Worm (Caenorhabditis elegans): ENCODE results near the gene grl-30.

DNA sequence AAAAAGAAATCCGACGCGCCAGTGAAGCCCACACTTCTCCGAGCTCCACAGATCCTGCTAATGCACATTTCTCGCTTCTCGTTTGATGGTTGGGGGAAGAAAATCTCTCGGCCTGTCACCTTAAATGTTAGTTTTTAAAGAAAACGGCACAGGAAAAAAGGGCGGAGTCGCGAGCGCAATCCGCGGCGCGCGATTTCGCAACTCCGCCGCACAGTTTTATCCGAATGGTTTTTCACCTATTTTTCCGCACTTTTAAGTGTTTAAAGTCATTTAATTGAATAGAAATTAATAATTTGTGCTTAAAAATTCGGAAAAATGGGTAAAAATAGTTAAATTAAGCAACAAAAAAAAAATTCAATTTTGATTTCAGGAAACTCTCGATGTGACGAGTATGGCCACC is 31.5 kb downstream of the grl-30 start:
- TF ChIP-seq ama-1 (optimal IDR thresholded peaks at IDR 0.05) (no peak), flt-1 (GFP tag; IDR thresholded peaks at IDR 0.05) (no peak; the same call in 1 of the 2 replicates), hmg-4 (GFP tag; optimal IDR thresholded peaks at IDR 0.05) (peak; percentile 61), ets-7 (tag; optimal IDR thresholded peaks at IDR 0.05) (no peak), tra-4 (tag; optimal IDR thresholded peaks at IDR 0.05) (no peak), ceh-36 (tag; optimal IDR thresholded peaks at IDR 0.05) (peak; percentile 60)
